Fruit fly (Drosophila melanogaster) whole organism, pupa: ENCODE data around the gene CG9132.
A peak's percentile ranks its signal among the peaks of the same experiment; 100 is the strongest.

Experiments used
- CG10348 ChIP-seq: fragments of 200-800 bp; sonication (Bioruptor generic); IDR thresholded peaks from 2 replicates; pipeline ENCODE4 v1.3.6; 2022; ENCODE audit warnings: missing biosample characterization, missing genetic modification characterization
- CG12605 ChIP-seq: fragments of 200-800 bp; sonication (Bioruptor generic); IDR thresholded peaks from 2 replicates; pipeline ENCODE4 v1.3.6; 2022; ENCODE audit warnings: missing biosample characterization, missing genetic modification characterization
- CG13204 ChIP-seq: fragments of 200-800 bp; sonication (Bioruptor generic); optimal IDR thresholded peaks from 2 replicates; lab custom pipeline; 2018; ENCODE audit warnings: missing biosample characterization, mild to moderate bottlenecking, missing genetic modification characterization, moderate library complexity
- CG14655 ChIP-seq: fragments of 200-800 bp; sonication (Bioruptor generic); optimal IDR thresholded peaks from 3 replicates; lab custom pipeline; 2017; ENCODE audit warnings: mild to moderate bottlenecking, missing biosample characterization, missing genetic modification reagents, missing genetic modification characterization
- CG15710 ChIP-seq: fragments of 200-800 bp; sonication (Bioruptor generic); optimal IDR thresholded peaks from 2 replicates; lab custom pipeline; 2018; ENCODE audit warnings: missing biosample characterization, mild to moderate bottlenecking, missing genetic modification characterization, moderate library complexity
- CG17806 ChIP-seq: fragments of 200-800 bp; sonication (Bioruptor generic); optimal IDR thresholded peaks from 2 replicates; lab custom pipeline; 2018; ENCODE audit warnings: missing biosample characterization, mild to moderate bottlenecking, missing genetic modification characterization, moderate library complexity
- CG32121 ChIP-seq: fragments of 200-800 bp; sonication (Bioruptor generic); IDR thresholded peaks from 2 replicates; pipeline ENCODE4 v1.3.6; 2022; ENCODE audit warnings: missing biosample characterization, missing genetic modification characterization
- CG34367 ChIP-seq: fragments of 200-800 bp; sonication (Bioruptor generic); optimal IDR thresholded peaks from 2 replicates; lab custom pipeline; 2018; ENCODE audit warnings: missing biosample characterization, mild to moderate bottlenecking, missing genetic modification characterization
- CG4496 ChIP-seq: fragments of 200-800 bp; sonication (Bioruptor generic); IDR thresholded peaks from 3 replicates; pipeline ENCODE4 v1.3.6; 2022; ENCODE audit warnings: missing biosample characterization, missing genetic modification characterization
- CG8159 ChIP-seq: fragments of 200-800 bp; sonication (Bioruptor generic); optimal IDR thresholded peaks from 3 replicates; lab custom pipeline; 2018; ENCODE audit warnings: missing biosample characterization, mild to moderate bottlenecking, missing genetic modification characterization, moderate library complexity
- CG8301 ChIP-seq: fragments of 200-800 bp; sonication (Bioruptor generic); optimal IDR thresholded peaks from 2 replicates; lab custom pipeline; 2018; ENCODE audit warnings: missing biosample characterization, mild to moderate bottlenecking, missing genetic modification characterization
- CG9948 ChIP-seq: fragments of 200-800 bp; sonication (Bioruptor generic); optimal IDR thresholded peaks from 2 replicates; lab custom pipeline; 2018; ENCODE audit warnings: missing biosample characterization, mild to moderate bottlenecking, missing genetic modification characterization, moderate library complexity
- D1 ChIP-seq: fragments of 200-800 bp; sonication (Bioruptor generic); optimal IDR thresholded peaks from 2 replicates; lab custom pipeline; 2018; ENCODE audit warnings: missing biosample characterization, mild to moderate bottlenecking, missing genetic modification characterization, moderate library complexity
- EcR ChIP-seq: fragments of 200-800 bp; sonication (Bioruptor generic); optimal IDR thresholded peaks from 3 replicates; lab custom pipeline; 2019; ENCODE audit warnings: missing biosample characterization, missing genetic modification characterization, mild to moderate bottlenecking, moderate library complexity, missing genetic modification reagents
- Ets98B ChIP-seq: fragments of 200-800 bp; sonication (Bioruptor generic); IDR thresholded peaks from 2 replicates; pipeline ENCODE4 v1.3.6; 2022; ENCODE audit warnings: missing biosample characterization, missing genetic modification characterization
- Pif1A ChIP-seq: fragments of 200-800 bp; sonication (Bioruptor generic); optimal IDR thresholded peaks from 3 replicates; lab custom pipeline; 2016; ENCODE audit warnings: missing biosample characterization, missing genetic modification characterization
- Pif1B ChIP-seq: fragments of 200-800 bp; sonication (Bioruptor generic); optimal IDR thresholded peaks from 3 replicates; lab custom pipeline; 2016; ENCODE audit warnings: missing biosample characterization, missing genetic modification characterization
- Snoo ChIP-seq: fragments of 200-800 bp; sonication (Bioruptor generic); optimal IDR thresholded peaks from 3 replicates; lab custom pipeline; 2017; ENCODE audit warnings: missing biosample characterization, mild to moderate bottlenecking, missing genetic modification characterization, inconsistent platforms
- fd96Ca ChIP-seq: fragments of 200-800 bp; sonication (Bioruptor generic); IDR thresholded peaks from 3 replicates; pipeline ENCODE4 v1.3.6; 2022; ENCODE audit warnings: missing biosample characterization, missing genetic modification characterization
- gl ChIP-seq: fragments of 200-800 bp; sonication (Bioruptor generic); optimal IDR thresholded peaks from 2 replicates; lab custom pipeline; 2018; ENCODE audit warnings: missing biosample characterization, mild to moderate bottlenecking, missing genetic modification characterization
- rn ChIP-seq: fragments of 200-800 bp; sonication (Bioruptor generic); IDR thresholded peaks from 2 replicates; pipeline ENCODE4 v1.3.6; 2022; ENCODE audit warnings: missing biosample characterization, missing genetic modification characterization

CG9132 gene

DNA sequence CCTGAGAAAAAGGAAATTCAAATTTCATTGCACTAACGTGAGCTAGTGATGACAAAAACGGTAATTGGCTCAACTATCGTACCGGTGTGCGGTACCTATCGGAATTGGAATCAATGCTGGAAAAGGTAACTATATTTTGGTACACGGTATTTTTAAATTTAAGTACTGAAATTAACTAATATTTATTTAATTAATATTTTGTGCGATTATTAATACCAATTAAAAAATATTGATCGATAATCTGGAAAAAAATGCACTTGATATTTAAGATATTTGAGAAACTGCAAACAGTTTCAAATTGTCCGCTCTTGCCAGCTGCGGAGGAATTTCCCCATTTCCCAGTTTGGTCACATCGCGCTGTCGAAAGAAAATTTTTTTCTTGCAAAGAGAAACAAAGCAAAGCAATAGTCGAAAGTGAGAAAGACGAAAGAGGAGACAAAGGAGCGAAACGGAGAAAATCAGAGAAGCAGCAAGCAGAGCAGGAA lies 13.1 kb downstream of the CG9132 start:
- TF ChIP-seq D1 (tag; lab: Kevin White, UChicago) (no peak), CG9948 (tag; lab: Kevin White, UChicago) (no peak), Ets98B (GFP tag; lab: Robert Waterston, UW) (0 out of 2 replicates have a peak, but pooled peaks have one; percentile 5), CG12605 (GFP tag; lab: Robert Waterston, UW) (0 out of 2 replicates have a peak, but pooled peaks have one; percentile 11), CG8301 (tag; lab: Kevin White, UChicago) (no peak), CG4496 (peak; percentile 28; the same call in 2 of the 3 replicates)

DNA sequence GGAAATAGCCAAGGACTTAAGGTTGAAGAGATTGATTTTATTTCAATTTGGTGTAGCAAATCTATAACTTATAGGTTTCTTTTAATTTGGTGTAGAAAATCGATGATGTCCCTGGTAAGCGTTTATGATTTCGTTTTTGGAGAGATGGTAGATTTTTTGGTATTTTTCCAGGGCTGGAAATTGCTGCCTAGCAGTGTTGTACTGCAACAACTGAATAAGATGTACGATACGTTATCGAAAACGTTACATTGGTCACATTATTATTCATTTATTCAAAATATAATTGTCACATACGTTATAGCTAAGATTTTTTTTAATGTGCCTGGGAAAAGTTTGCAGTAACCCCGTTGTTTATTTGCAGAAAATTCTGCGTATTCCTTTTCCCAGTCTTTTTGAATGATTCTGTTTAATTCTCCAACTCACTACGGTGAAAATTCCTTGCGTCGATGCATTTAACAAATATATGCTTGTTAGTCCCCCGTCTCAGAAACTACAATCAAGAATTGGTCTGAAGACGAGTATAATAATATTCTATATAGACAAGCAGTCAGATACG lies 13.6 kb downstream of the CG9132 start, which contains the start of the genes CG9609 and Sap30:
Gene CG9609, minus strand, starts transcription at position 149 of the 556 bp plus-strand sequence.
Gene Sap30, plus strand, starts transcription at position 424 of the 556 bp plus-strand sequence.
- TF ChIP-seq CG15710 (no peak), CG12605 (GFP tag; lab: Robert Waterston, UW) (no peak), CG32121 (GFP tag; lab: Robert Waterston, UW) (no peak), CG14655 (no peak), CG34367 (tag; lab: Kevin White, UChicago) (no peak), CG9948 (tag; lab: Kevin White, UChicago) (no peak), CG8301 (tag; lab: Kevin White, UChicago) (no peak), CG13204 (GFP tag; lab: Kevin White, UChicago) (no peak), Ets98B (GFP tag; lab: Robert Waterston, UW) (no peak), rn (GFP tag; lab: Robert Waterston, UW) (no peak), gl (tag; lab: Kevin White, UChicago) (no peak), EcR (GFP tag; lab: Kevin White, UChicago) (no peak), Pif1A (GFP tag; lab: Kevin White, UChicago) (no peak), D1 (tag; lab: Kevin White, UChicago) (no peak), CG10348 (GFP tag; lab: Robert Waterston, UW) (no peak), CG17806 (tag; lab: Kevin White, UChicago) (no peak), CG4496 (no peak), Snoo (tag; lab: Kevin White, UChicago) (no peak), fd96Ca (no peak), Pif1B (GFP tag; lab: Kevin White, UChicago) (no peak)
- TF ChIP-seq, all 21 proteins: peak for 0

DNA sequence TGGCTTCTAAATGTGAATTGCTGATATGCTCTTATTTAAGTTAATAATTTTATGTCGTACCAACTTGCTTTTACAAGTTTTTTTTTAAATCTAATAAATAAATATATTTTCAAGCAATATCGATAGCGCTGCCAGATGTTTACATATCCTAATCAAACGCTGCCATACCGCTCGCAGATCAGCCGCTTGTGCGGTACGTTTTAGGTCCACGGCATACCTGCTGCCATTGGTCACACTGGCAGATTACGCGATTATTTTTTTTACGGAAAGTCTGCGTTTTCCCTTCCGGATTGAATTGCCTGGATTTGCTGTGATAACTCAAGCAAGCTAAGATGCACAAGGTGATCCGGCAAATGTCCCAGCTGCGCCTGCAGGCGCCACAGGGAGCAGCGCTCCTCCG lies 16.8 kb downstream of the CG9132 start, which contains the start of gene mRpL22:
Gene mRpL22, plus strand, starts transcription at position 191 of the 400 bp plus-strand sequence.
- TF ChIP-seq Pif1B (GFP tag; lab: Kevin White, UChicago) (no peak), CG9948 (tag; lab: Kevin White, UChicago) (no peak), CG10348 (GFP tag; lab: Robert Waterston, UW) (no peak), CG34367 (tag; lab: Kevin White, UChicago) (no peak), CG4496 (no peak), EcR (GFP tag; lab: Kevin White, UChicago) (no peak), gl (tag; lab: Kevin White, UChicago) (no peak), CG17806 (tag; lab: Kevin White, UChicago) (no peak), Pif1A (GFP tag; lab: Kevin White, UChicago) (no peak), CG32121 (GFP tag; lab: Robert Waterston, UW) (no peak), rn (GFP tag; lab: Robert Waterston, UW) (no peak), CG12605 (GFP tag; lab: Robert Waterston, UW) (no peak), CG8159 (tag; lab: Kevin White, UChicago) (no peak), CG15710 (no peak), Ets98B (GFP tag; lab: Robert Waterston, UW) (no peak), CG8301 (tag; lab: Kevin White, UChicago) (no peak), fd96Ca (no peak)

DNA sequence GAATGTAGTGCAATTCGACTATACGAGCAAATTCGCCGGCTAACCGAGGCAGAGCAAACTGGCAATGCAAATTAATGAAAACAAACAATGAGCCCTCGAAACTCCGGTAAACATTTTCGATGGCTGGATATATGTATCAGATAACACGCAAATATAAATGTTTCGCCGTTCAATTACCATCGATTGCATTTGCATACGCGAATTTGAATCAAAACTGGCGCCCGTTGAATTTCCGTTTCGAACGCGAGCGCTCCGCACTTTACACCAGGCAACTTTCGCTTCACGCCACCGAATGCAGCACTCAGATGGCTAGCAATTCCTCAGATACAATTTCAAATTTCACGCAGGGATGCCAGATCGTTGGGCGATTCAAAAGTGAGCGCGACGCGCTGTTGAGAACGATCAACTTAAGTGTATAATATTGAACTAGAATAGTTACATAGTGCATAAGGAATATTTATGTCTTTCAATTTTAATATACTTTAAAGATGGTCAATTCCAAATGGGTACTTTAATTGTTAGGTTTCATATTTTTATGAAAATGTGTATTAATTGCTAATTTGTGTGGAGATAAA lies 17.3 kb downstream of the CG9132 start, which contains the start of gene if:
Gene if, minus strand, starts transcription at position 294 of the 575 bp plus-strand sequence.
- TF ChIP-seq D1 (tag; lab: Kevin White, UChicago), result no peak
- TF ChIP-seq Pif1A (GFP tag; lab: Kevin White, UChicago), result no peak
- no peak for TF ChIP-seq rn (GFP tag; lab: Robert Waterston, UW)
- TF ChIP-seq CG13204 (GFP tag; lab: Kevin White, UChicago), result no peak
- no peak for TF ChIP-seq CG8159 (tag; lab: Kevin White, UChicago)
- TF ChIP-seq gl (tag; lab: Kevin White, UChicago), result no peak
- peak; percentile 22; the same call in 1 of the 2 replicates for TF ChIP-seq CG12605 (GFP tag; lab: Robert Waterston, UW)

DNA sequence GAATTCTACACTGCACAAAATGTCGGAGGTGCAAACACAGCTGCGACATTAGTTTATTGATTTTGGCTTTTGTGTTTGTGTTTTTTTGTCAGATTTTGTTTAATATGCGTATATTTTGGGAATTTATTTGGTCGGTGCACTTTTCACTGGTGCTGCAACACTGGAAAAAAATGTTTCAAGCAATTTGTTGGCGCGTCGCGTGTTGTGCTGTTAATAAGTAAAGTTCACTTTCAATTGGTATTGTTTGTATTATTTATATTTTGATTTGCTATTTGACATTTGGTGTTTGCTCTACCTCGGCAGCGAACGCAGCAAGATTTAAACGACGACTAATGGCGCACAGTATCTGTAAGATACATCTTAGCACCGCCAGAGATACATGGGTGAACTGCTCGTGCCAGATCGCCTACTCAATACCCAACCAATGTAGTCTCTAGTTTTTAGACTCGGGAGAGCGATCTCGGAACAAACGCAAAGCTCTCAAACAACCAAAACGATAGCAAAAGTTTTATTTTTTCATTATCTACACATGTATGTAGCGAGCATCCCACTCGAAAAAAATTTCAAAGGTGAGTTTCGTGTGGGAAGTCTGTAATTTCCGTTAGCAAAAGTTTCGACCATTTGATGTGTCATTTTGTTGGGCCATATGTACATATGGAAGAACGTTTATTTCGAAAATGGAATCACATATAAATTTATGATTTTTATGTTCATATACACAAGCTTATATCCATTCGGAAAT lies 18.2 kb downstream of the CG9132 start:
- TF ChIP-seq CG13204 (GFP tag; lab: Kevin White, UChicago), result no peak
- no peak for TF ChIP-seq CG34367 (tag; lab: Kevin White, UChicago)
- TF ChIP-seq CG32121 (GFP tag; lab: Robert Waterston, UW), result peak; percentile 74
- peak; percentile 19 for TF ChIP-seq CG8159 (tag; lab: Kevin White, UChicago)
- TF ChIP-seq Pif1A (GFP tag; lab: Kevin White, UChicago), result peak; percentile 56
- TF ChIP-seq EcR (GFP tag; lab: Kevin White, UChicago), result no peak
- peak; percentile 79 for TF ChIP-seq fd96Ca
- TF ChIP-seq Ets98B (GFP tag; lab: Robert Waterston, UW), result peak; percentile 66
- peak; percentile 14; the same call in 1 of the 2 replicates for TF ChIP-seq CG12605 (GFP tag; lab: Robert Waterston, UW)
- no peak for TF ChIP-seq D1 (tag; lab: Kevin White, UChicago)
- peak; percentile 46 for TF ChIP-seq CG8301 (tag; lab: Kevin White, UChicago)
- no peak for TF ChIP-seq rn (GFP tag; lab: Robert Waterston, UW)
- no peak for TF ChIP-seq CG14655
- no peak for TF ChIP-seq Snoo (tag; lab: Kevin White, UChicago)
- no peak for TF ChIP-seq CG15710
- TF ChIP-seq CG4496, result peak; percentile 80
- TF ChIP-seq gl (tag; lab: Kevin White, UChicago), result no peak
- peak; percentile 30 for TF ChIP-seq CG17806 (tag; lab: Kevin White, UChicago)
- no peak for TF ChIP-seq Pif1B (GFP tag; lab: Kevin White, UChicago)
- TF ChIP-seq CG9948 (tag; lab: Kevin White, UChicago), result peak; percentile 12
- TF ChIP-seq CG10348 (GFP tag; lab: Robert Waterston, UW), result no peak
